Fruit fly (Drosophila melanogaster): ENCODE results near the gene S6k.

Gene S6k

DNA sequence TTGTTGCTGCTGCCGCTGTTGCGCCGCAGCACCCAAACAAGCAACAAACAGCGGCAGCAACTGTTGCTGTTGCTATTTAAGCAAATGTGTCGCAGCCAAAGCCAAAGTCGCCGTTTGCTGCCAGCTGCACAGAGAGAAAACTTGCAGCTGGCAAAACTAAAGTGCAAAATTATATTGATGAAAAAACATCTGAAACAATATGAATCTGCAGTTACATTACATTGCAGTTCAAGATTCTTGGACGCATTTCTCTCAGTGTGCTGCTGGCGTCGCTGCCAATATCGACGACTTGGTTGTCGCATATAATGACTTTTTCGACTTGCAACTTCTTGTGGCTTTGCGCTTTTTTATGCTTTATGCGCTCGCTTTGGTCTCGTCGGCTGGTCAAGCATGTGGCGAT, 23.5 kb upstream of the S6k start:
- no peak for TF ChIP-seq CG17801 (GFP tag; optimal IDR thresholded peaks at IDR 0.05; ENCODE audit: partially characterized antibody)

DNA sequence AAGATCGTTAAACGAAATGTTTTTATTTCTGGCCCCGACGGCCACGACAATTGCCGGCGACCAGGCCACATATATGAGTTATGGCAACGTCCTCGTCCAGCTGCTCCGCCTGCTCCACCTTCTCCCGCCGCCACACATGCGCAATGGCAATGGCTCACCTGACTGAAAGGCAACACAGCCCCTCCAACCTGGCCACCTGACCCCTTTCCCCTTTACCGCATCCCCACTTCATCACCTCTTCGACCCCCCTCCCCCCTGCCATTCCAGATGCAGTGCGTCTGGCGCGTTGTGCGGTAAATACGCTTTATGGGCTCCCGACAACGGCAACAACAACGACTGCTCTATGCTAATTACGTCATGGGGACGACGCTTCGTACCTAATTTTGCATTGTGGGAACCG, 23.0 kb upstream of the S6k start:
- TF ChIP-seq CG17801 (GFP tag; optimal IDR thresholded peaks at IDR 0.05; ENCODE audit: partially characterized antibody) = no peak

dm6 chr3L:5831890-5832289, 21.2 kb upstream of the S6k start:
- TF ChIP-seq CG17801 (GFP tag; optimal IDR thresholded peaks at IDR 0.05; ENCODE audit: partially characterized antibody) = no peak

DNA sequence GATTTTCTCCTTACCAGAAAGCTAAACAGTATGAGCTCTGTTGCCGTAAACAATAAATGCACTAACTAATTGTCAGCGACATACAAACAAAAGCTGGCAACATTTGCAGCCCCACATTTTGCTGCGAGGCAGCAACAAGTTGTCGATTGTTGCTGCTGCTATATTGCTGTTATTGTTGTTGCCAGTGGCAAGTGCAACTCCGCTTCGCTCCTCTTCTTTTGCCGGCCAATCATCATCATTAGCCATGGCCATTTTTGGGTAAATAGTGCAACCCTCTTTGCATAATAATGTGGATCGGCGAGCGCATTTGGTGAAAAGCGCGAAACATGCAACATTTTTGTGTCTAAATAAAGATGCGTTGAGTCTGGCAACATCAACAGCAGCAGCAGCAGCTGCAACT, 19.9 kb upstream of the S6k start:
- no peak for TF ChIP-seq CG17801 (GFP tag; optimal IDR thresholded peaks at IDR 0.05; ENCODE audit: partially characterized antibody)

dm6 chr3L:5828684-5829083, 18.0 kb upstream of the S6k start:
- TF ChIP-seq CG17801 (GFP tag; optimal IDR thresholded peaks at IDR 0.05; ENCODE audit: partially characterized antibody) = no peak

DNA sequence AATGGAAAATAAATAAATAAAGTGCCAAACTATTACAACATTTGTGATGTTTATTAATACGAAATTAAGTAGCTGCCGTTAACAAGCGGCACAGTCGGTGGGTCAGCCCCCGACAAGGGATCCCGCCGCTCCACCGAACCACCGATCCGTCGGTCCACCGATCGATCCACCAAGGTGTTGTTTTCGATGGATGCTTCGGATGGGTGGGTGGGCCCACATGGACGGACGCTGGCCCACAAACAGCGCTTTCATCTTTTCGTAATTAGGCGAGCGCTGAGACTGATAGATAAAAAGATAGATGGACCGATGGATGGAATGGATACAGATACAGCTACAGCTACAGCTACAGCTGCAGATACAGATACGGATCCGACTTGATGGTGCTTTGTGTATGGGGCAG, 17.5 kb upstream of the S6k start:
- no peak for TF ChIP-seq CG17801 (GFP tag; optimal IDR thresholded peaks at IDR 0.05; ENCODE audit: partially characterized antibody)

DNA sequence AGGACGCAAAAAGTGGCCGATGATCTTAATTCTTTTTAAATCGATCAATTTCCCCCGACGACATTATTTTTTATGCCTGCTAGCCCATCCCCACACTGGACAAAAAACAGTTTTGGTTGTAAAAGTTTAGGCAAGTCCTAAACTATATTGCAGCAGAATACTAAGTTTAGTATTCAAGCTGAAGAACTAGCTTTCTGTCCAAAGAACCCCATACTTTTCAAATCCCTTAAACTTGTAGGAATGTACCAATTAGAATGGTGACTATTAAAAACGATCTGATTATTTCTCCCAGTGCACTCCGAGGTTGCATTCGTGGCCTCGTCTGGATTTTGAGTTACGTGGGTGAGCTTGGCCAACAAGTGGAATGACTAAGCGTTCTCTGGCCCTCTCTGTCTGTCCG, 14.8 kb upstream of the S6k start:
- no peak for TF ChIP-seq CG17801 (GFP tag; optimal IDR thresholded peaks at IDR 0.05; ENCODE audit: partially characterized antibody)

DNA sequence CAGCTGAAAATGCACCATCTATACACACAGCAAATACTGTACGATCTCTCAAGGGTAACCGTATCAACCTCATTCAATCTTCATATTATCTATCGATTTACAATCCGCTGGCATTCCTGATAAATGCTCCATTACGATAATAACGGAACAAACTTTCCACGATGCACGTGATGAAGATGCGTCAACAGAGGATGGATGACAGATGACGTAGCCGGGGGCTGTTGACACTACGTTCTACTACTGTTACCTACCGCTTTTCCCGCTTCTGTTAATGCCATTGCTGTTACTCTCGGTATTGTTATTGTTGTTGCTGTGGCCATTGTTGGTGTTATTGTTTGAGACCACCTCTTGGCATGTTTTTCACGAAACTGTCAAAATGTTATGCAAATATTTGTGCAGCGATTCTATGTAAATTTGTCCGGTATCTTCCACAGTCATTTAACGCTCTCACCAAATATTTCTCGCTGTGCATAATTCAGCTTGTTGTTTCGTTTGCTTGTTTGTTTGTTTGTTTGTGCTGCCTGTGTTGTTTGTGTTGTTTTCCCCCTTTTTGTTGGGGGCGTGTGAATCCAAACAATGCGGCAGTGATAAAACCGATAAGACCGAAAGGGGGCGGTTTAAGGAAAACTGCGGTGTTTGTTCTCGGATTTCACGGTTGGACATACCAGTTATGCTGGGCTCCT, 13.2 kb upstream of the S6k start:
- TF ChIP-seq CG17801 (GFP tag; optimal IDR thresholded peaks at IDR 0.05; ENCODE audit: partially characterized antibody) = no peak

DNA sequence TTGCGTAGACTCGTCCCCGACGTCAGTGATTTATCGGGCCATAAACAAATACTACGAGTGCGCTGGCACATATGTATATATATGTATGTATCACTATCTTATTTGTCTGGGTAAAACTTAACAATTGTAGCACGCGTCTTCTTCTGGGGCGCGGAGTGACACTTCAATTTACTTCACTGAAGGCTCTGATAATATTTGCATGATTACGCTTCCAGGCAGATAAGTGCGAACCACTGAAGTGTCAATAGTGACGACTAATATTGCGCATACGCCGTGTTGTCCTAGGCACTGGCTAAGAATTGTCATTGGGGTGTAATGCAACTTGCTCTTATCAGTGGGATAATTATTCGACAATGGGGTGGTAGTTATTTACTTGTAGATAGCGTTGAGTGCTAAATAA, 10.8 kb upstream of the S6k start:
- no peak for TF ChIP-seq CG17801 (GFP tag; optimal IDR thresholded peaks at IDR 0.05; ENCODE audit: partially characterized antibody)

dm6 chr3L:5820793-5821192, 10.1 kb upstream of the S6k start:
- no peak for TF ChIP-seq CG17801 (GFP tag; optimal IDR thresholded peaks at IDR 0.05; ENCODE audit: partially characterized antibody)

dm6 chr3L:5820039-5820438, 9.3 kb upstream of the S6k start:
- TF ChIP-seq CG17801 (GFP tag; optimal IDR thresholded peaks at IDR 0.05; ENCODE audit: partially characterized antibody) = no peak

- no peak for TF ChIP-seq CG17801 (GFP tag; optimal IDR thresholded peaks at IDR 0.05; ENCODE audit: partially characterized antibody)
Observed at dm6 chr3L:5819310-5819709, 8.6 kb upstream of the S6k start.

DNA sequence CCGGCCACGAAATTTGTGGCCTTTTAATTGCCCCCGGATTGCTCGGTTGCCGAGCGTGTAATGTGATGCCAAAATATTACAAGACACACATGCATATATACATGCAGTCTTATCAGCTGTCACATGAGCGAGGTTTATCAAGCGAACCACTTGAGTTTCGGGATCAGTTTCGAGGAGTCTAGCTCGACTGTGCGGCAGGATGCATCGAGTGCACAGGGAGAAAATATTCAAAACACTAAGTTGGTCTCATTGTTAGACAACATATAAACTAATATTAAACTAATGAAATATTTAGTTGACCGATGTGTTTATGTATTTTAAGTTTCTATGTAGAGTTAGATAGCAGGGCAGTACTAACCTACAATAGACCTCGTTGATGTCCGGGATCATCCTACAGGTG, 6.4 kb upstream of the S6k start:
- TF ChIP-seq CG17801 (GFP tag; optimal IDR thresholded peaks at IDR 0.05; ENCODE audit: partially characterized antibody) = no peak

DNA sequence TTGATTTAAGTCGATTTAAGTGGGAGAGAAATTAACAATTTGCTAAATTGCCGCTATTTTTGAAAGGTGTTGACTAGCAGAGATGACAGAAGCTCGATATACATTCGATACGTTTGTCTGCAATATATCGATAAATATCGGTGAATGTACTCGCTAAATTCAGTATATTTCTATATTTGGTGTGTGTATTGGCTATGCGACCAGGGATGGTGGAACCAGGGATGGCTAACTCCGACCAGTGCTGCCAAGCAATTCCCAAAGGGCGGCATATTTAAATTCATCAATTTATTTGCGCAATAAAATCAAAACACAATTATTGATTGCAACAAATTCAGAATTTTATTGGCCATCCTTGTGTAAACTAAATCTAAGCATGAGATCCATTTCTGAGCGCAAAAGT, 2.3 kb upstream of the S6k start, which contains the start of gene mad2:
Gene mad2 (minus strand): TSS at position 78 of the 400 bp plus-strand sequence.
- TF ChIP-seq CG17801 (GFP tag; optimal IDR thresholded peaks at IDR 0.05; ENCODE audit: partially characterized antibody) = no peak

dm6 chr3L:5809642-5810279, 970 bp downstream of the S6k start:
- no peak for TF ChIP-seq CG17801 (GFP tag; optimal IDR thresholded peaks at IDR 0.05; ENCODE audit: partially characterized antibody)

- TF ChIP-seq CG17801 (GFP tag; optimal IDR thresholded peaks at IDR 0.05; ENCODE audit: partially characterized antibody) = no peak
Observed at dm6 chr3L:5809201-5809584, 1.5 kb downstream of the S6k start.

All from ovary, adult (tissue).